Worm (Caenorhabditis elegans) whole organism, L4 larva: ENCODE measurements around the gene sftd-3.

Experiments
- ceh-28 ChIP-seq: fragments of 150-350 bp; optimal IDR thresholded peaks from 2 replicates; lab custom pipeline; 2014; ENCODE audit warnings: missing biosample characterization, missing genetic modification reagents, missing genetic modification characterization
- nhr-10 ChIP-seq: fragments of 150-350 bp; optimal IDR thresholded peaks from 2 replicates; lab custom pipeline; 2014; ENCODE audit warnings: missing biosample characterization, missing genetic modification characterization
- nhr-76 ChIP-seq: fragments of 150-350 bp; optimal IDR thresholded peaks from 2 replicates; lab custom pipeline; 2014; ENCODE audit warnings: missing biosample characterization, missing genetic modification characterization

ce11 chrII:8960414-8960813 is 3.5 kb downstream of the sftd-3 start, which contains the start of gene cal-2:
- TF ChIP-seq nhr-10 (tag; lab: Kevin White, UChicago) = no peak
- no peak for TF ChIP-seq nhr-76 (tag; lab: Kevin White, UChicago)
- no peak for TF ChIP-seq ceh-28 (tag; lab: Kevin White, UChicago)
